Fruit fly (Drosophila melanogaster) whole organism, adult: ENCODE data around the gene LysD.

Experiments used
- CG11617 ChIP-seq: fragments of 200-800 bp; sonication (Bioruptor generic); optimal IDR thresholded peaks from 2 replicates; lab custom pipeline; 2017; ENCODE audit warnings: mild to moderate bottlenecking, missing biosample characterization, missing genetic modification reagents, missing genetic modification characterization
- CG12768 ChIP-seq: fragments of 200-800 bp; sonication (Bioruptor generic); optimal IDR thresholded peaks from 2 replicates; lab custom pipeline; 2017; ENCODE audit warnings: missing biosample characterization, missing genetic modification characterization, mild to moderate bottlenecking, moderate library complexity, missing genetic modification reagents
- CG14711 ChIP-seq: fragments of 200-800 bp; sonication (Bioruptor generic); optimal IDR thresholded peaks from 2 replicates; lab custom pipeline; 2018; ENCODE audit warnings: missing biosample characterization, mild to moderate bottlenecking, missing genetic modification characterization, moderate library complexity
- CG1620 ChIP-seq: fragments of 200-800 bp; sonication (Bioruptor generic); optimal IDR thresholded peaks from 2 replicates; lab custom pipeline; 2016; ENCODE audit warnings: missing biosample characterization, missing genetic modification characterization
- CG33017 ChIP-seq: fragments of 200-800 bp; sonication (Bioruptor generic); optimal IDR thresholded peaks from 2 replicates; lab custom pipeline; 2018; ENCODE audit warnings: missing biosample characterization, mild to moderate bottlenecking, missing genetic modification characterization, moderate library complexity
- CG5204 ChIP-seq: fragments of 200-800 bp; sonication (Bioruptor generic); optimal IDR thresholded peaks from 2 replicates; lab custom pipeline; 2016; ENCODE audit warnings: missing biosample characterization, missing genetic modification characterization
- CG7045 ChIP-seq: fragments of 200-800 bp; sonication (Bioruptor generic); optimal IDR thresholded peaks from 2 replicates; lab custom pipeline; 2017; ENCODE audit warnings: missing biosample characterization, mild to moderate bottlenecking, missing genetic modification characterization
- CG7101 ChIP-seq: fragments of 200-800 bp; sonication (Bioruptor generic); optimal IDR thresholded peaks from 2 replicates; lab custom pipeline; 2018; ENCODE audit warnings: missing biosample characterization, mild to moderate bottlenecking, missing genetic modification characterization, moderate library complexity
- Clk ChIP-seq: fragments of 200-800 bp; sonication (Bioruptor generic); optimal IDR thresholded peaks from 2 replicates; lab custom pipeline; 2017; ENCODE audit warnings: missing biosample characterization, missing genetic modification characterization
- Crg-1 ChIP-seq: fragments of 200-800 bp; sonication (Bioruptor generic); optimal IDR thresholded peaks from 2 replicates; lab custom pipeline; 2016; ENCODE audit warnings: missing biosample characterization, missing genetic modification characterization
- Hr96 ChIP-seq: fragments of 200-800 bp; sonication (Bioruptor generic); optimal IDR thresholded peaks from 2 replicates; lab custom pipeline; 2016; ENCODE audit warnings: missing biosample characterization, missing genetic modification characterization
- Mnt ChIP-seq: fragments of 200-800 bp; sonication (Bioruptor generic); optimal IDR thresholded peaks from 2 replicates; lab custom pipeline; 2016; ENCODE audit warnings: missing biosample characterization, mild to moderate bottlenecking, missing genetic modification characterization
- bab1 ChIP-seq: fragments of 200-800 bp; sonication (Bioruptor generic); optimal IDR thresholded peaks from 3 replicates; lab custom pipeline; 2019; ENCODE audit warnings: missing biosample characterization, mild to moderate bottlenecking, missing genetic modification characterization, moderate library complexity
- cic ChIP-seq: fragments of 200-800 bp; sonication (Bioruptor generic); optimal IDR thresholded peaks from 2 replicates; lab custom pipeline; 2017; ENCODE audit warnings: missing biosample characterization, mild to moderate bottlenecking, missing genetic modification characterization, moderate library complexity
- cnc ChIP-seq, 2 experiments: fragments of >200 bp; optimal IDR thresholded peaks; 2 replicates each; lab custom pipeline; 2017
- kay ChIP-seq: fragments of 200-800 bp; sonication (Bioruptor generic); peaks from one replicate; lab custom pipeline; 2016; ENCODE audit warnings: missing biosample characterization, missing genetic modification characterization, borderline replicate concordance
- ovo ChIP-seq: fragments of 200-800 bp; sonication (Bioruptor generic); optimal IDR thresholded peaks from 2 replicates; lab custom pipeline; 2016; ENCODE audit warnings: missing biosample characterization, missing genetic modification characterization
- pad ChIP-seq: fragments of 200-800 bp; sonication (Bioruptor generic); optimal IDR thresholded peaks from 3 replicates; lab custom pipeline; 2017; ENCODE audit warnings: missing biosample characterization, missing genetic modification characterization, mild to moderate bottlenecking, moderate library complexity, missing genetic modification reagents
- tj ChIP-seq: fragments of 200-800 bp; sonication (Bioruptor generic); optimal IDR thresholded peaks from 3 replicates; lab custom pipeline; 2017; ENCODE audit warnings: missing biosample characterization, mild to moderate bottlenecking, missing genetic modification characterization, moderate library complexity
- toe ChIP-seq: fragments of 200-800 bp; sonication (Bioruptor generic); optimal IDR thresholded peaks from 2 replicates; lab custom pipeline; 2016; ENCODE audit warnings: missing biosample characterization, missing genetic modification characterization

LysD gene

dm6 chr3L:1211096-1211495, at the start of gene LysD:
Gene LysD (minus strand): TSS chr3L:1211196.
- TF ChIP-seq CG7045 (GFP tag; lab: Kevin White, UChicago) (no peak), Crg-1 (GFP tag; lab: Kevin White, UChicago) (no peak), toe (GFP tag; lab: Kevin White, UChicago) (no peak), CG7101 (tag; lab: Kevin White, UChicago) (no peak), CG11617 (no peak), bab1 (GFP tag; lab: Kevin White, UChicago) (no peak)

dm6 chr3L:1258547-1258946, 47.6 kb upstream of the LysD start:
- no peak for TF ChIP-seq toe (GFP tag; lab: Kevin White, UChicago)
- TF ChIP-seq kay (GFP tag; lab: Kevin White, UChicago), result no peak
- no peak for TF ChIP-seq CG7045 (GFP tag; lab: Kevin White, UChicago)
- no peak for TF ChIP-seq CG11617
- no peak for TF ChIP-seq CG33017 (tag; lab: Kevin White, UChicago)
- TF ChIP-seq cic (GFP tag; lab: Kevin White, UChicago), result no peak
- no peak for TF ChIP-seq tj
- TF ChIP-seq bab1 (GFP tag; lab: Kevin White, UChicago), result no peak
- no peak for TF ChIP-seq ovo
- TF ChIP-seq Hr96 (GFP tag; lab: Kevin White, UChicago), result no peak
- no peak for TF ChIP-seq CG5204 (GFP tag; lab: Kevin White, UChicago)
- no peak for TF ChIP-seq CG12768
- no peak for TF ChIP-seq cnc (optimal IDR thresholded peaks at IDR 0.05; lab: Kevin White, UChicago)
- no peak for TF ChIP-seq pad
- no peak for TF ChIP-seq CG14711 (tag; lab: Kevin White, UChicago)
- no peak for TF ChIP-seq Clk (GFP tag; lab: Kevin White, UChicago)
- no peak for TF ChIP-seq CG1620 (GFP tag; lab: Kevin White, UChicago)

dm6 chr3L:1256061-1256780, 45.2 kb upstream of the LysD start, which contains the start of gene tfc:
Gene tfc (plus strand): TSS chr3L:1256449.
- TF ChIP-seq ovo, result no peak
- no peak for TF ChIP-seq Clk (GFP tag; lab: Kevin White, UChicago)
- TF ChIP-seq cic (GFP tag; lab: Kevin White, UChicago), result no peak
- TF ChIP-seq CG7101 (tag; lab: Kevin White, UChicago), result no peak
- no peak for TF ChIP-seq CG12768
- no peak for TF ChIP-seq pad
- no peak for TF ChIP-seq CG5204 (GFP tag; lab: Kevin White, UChicago)
- no peak for TF ChIP-seq CG14711 (tag; lab: Kevin White, UChicago)
- no peak for TF ChIP-seq CG7045 (GFP tag; lab: Kevin White, UChicago)
- TF ChIP-seq tj, result no peak
- TF ChIP-seq Crg-1 (GFP tag; lab: Kevin White, UChicago), result no peak

dm6 chr3L:1251712-1252111, 40.7 kb upstream of the LysD start, which contains the start of the genes CG9130 and CG9133:
Gene CG9130 (plus strand): TSS chr3L:1252012.
Gene CG9133 (plus strand): TSS chr3L:1252012.
- no peak for TF ChIP-seq Mnt (GFP tag; lab: Kevin White, UChicago)
- no peak for TF ChIP-seq CG5204 (GFP tag; lab: Kevin White, UChicago)
- no peak for TF ChIP-seq CG1620 (GFP tag; lab: Kevin White, UChicago)
- TF ChIP-seq kay (GFP tag; lab: Kevin White, UChicago), result no peak
- no peak for TF ChIP-seq CG14711 (tag; lab: Kevin White, UChicago)
- TF ChIP-seq Hr96 (GFP tag; lab: Kevin White, UChicago), result no peak
- no peak for TF ChIP-seq CG33017 (tag; lab: Kevin White, UChicago)
- TF ChIP-seq cnc (optimal IDR thresholded peaks at IDR 0.05; lab: Kevin White, UChicago), result no peak
- no peak for TF ChIP-seq pad
- no peak for TF ChIP-seq CG11617
- TF ChIP-seq Clk (GFP tag; lab: Kevin White, UChicago), result no peak

- TF ChIP-seq tj (no peak), bab1 (GFP tag; lab: Kevin White, UChicago) (no peak), CG33017 (tag; lab: Kevin White, UChicago) (no peak), CG7101 (tag; lab: Kevin White, UChicago) (no peak), cnc (optimal IDR thresholded peaks at IDR 0.05; lab: Kevin White, UChicago) (no peak), cic (GFP tag; lab: Kevin White, UChicago) (no peak), CG11617 (no peak), ovo (no peak), kay (GFP tag; lab: Kevin White, UChicago) (no peak), CG5204 (GFP tag; lab: Kevin White, UChicago) (no peak), Mnt (GFP tag; lab: Kevin White, UChicago) (no peak), Clk (GFP tag; lab: Kevin White, UChicago) (no peak), CG12768 (no peak), pad (no peak), Crg-1 (GFP tag; lab: Kevin White, UChicago) (no peak), toe (GFP tag; lab: Kevin White, UChicago) (no peak), CG1620 (GFP tag; lab: Kevin White, UChicago) (no peak), CG7045 (GFP tag; lab: Kevin White, UChicago) (no peak), CG14711 (tag; lab: Kevin White, UChicago) (no peak), Hr96 (GFP tag; lab: Kevin White, UChicago) (no peak)
Observed at dm6 chr3L:1250396-1250795, 39.4 kb upstream of the LysD start, which contains the start of gene Bfc. Gene Bfc (plus strand): TSS chr3L:1250696.
